Fruit fly (Drosophila melanogaster): ENCODE measurements around the gene comt.

DNA sequence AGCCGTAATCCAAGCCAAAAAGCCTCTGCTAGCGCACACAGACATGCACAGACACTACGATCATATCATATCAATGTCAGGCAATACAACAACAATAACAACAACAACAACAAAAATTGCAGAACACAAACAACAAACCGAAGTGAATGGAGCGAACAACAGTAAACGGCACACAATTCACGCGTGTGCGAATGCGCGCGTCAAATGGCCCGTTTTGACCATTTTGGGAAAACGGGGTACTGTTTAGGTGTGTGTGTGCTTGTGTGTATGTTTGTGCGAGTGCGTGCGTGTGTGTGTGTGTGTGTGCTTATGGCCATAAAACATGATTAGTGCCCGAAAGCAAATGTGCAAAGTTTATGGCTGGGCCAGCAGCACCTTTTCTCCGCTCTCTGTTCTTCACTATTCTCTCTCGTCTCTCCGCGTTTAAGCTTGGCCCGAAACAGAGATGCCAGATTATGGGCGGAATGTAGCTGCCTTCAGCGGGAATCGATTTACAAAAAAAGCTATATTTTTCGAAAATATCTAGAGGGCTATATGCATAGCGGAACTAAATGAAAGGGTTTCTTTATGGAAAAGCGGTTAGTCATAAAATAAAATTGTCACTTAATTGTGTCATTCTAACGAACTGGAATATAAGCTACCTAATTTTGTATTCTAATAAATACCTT, 42.1 kb downstream of the comt start:
- TF ChIP-seq Hr96 (GFP tag; optimal IDR thresholded peaks at IDR 0.05), result no peak
- no peak for TF ChIP-seq kay (GFP tag; ENCODE audit: borderline replicate concordance)
- TF ChIP-seq cic (GFP tag; optimal IDR thresholded peaks at IDR 0.05), result no peak
- TF ChIP-seq Crg-1 (GFP tag; optimal IDR thresholded peaks at IDR 0.05), result no peak
- TF ChIP-seq CG11617 (GFP tag; optimal IDR thresholded peaks at IDR 0.05), result no peak

All from whole organism, adult.